Worm (Caenorhabditis elegans): Measurements from ENCODE around the gene C13F10.6.

ce11 chrV:7194818-7195217, 26.0 kb downstream of the C13F10.6 start:
- no peak for TF ChIP-seq nhr-25 (tag; optimal IDR thresholded peaks at IDR 0.05)
- TF ChIP-seq R02D3.7 (tag; optimal IDR thresholded peaks at IDR 0.05) = no peak
- no peak for TF ChIP-seq elt-2 (tag; optimal IDR thresholded peaks at IDR 0.05)
- TF ChIP-seq unc-62 (GFP tag; optimal IDR thresholded peaks at IDR 0.05) = no peak
- TF ChIP-seq fkh-10 (GFP tag; optimal IDR thresholded peaks at IDR 0.05) = no peak
- TF ChIP-seq ama-1 (optimal IDR thresholded peaks at IDR 0.05) = no peak
- TF ChIP-seq ceh-9 (tag; optimal IDR thresholded peaks at IDR 0.05) = no peak
- no peak for TF ChIP-seq jun-1 (tag; optimal IDR thresholded peaks at IDR 0.05)
- no peak for TF ChIP-seq nhr-11 (tag; optimal IDR thresholded peaks at IDR 0.05)
- no peak for TF ChIP-seq ztf-11 (tag; optimal IDR thresholded peaks at IDR 0.05)
- TF ChIP-seq zag-1 (tag; optimal IDR thresholded peaks at IDR 0.05) = no peak
- no peak for TF ChIP-seq nhr-237 (tag; optimal IDR thresholded peaks at IDR 0.05)
- TF ChIP-seq pqm-1 (tag; optimal IDR thresholded peaks at IDR 0.05) = no peak
- no peak for TF ChIP-seq lin-39 (tag; optimal IDR thresholded peaks at IDR 0.05)
